Fruit fly (Drosophila melanogaster) S2 (cell line): ENCODE data around the gene Kr-h1.

ENCODE experiments used
- CG8478 ChIP-seq: fragments of >200 bp; optimal IDR thresholded peaks from 2 replicates; lab custom pipeline; 2018
- CTCF ChIP-seq, 2 experiments: fragments of >200 bp; optimal IDR thresholded peaks; 2 replicates each; lab custom pipeline; 2018

- TF ChIP-seq CG8478 (lab: Kevin White, UChicago) (no peak), CTCF (optimal IDR thresholded peaks at IDR 0.05; lab: Kevin White, UChicago) (no peak)
Observed at dm6 chr2L:6082157-6082645, at the start of gene Kr-h1.
